Fruit fly (Drosophila melanogaster) whole organism: ENCODE measurements around the gene Liprin-beta.

ENCODE experiments used
- CG8478 ChIP-seq: fragments of >200 bp; optimal IDR thresholded peaks from 2 replicates; lab custom pipeline; 2018; ENCODE audit warnings: inconsistent platforms
- Dll ChIP-seq: fragments of >200 bp; optimal IDR thresholded peaks from 2 replicates; lab custom pipeline; 2017
- EcR ChIP-seq, 2 experiments: fragments of >200 bp; optimal IDR thresholded peaks; 2 replicates each; lab custom pipeline; 2017; ENCODE audit warnings: missing biosample characterization in 2 of 2, missing genetic modification characterization in 2 of 2, missing genetic modification reagents in 2 of 2
- pan ChIP-seq: fragments of >200 bp; optimal IDR thresholded peaks from 2 replicates; lab custom pipeline; 2017
- psq ChIP-seq: fragments of >200 bp; optimal IDR thresholded peaks from 2 replicates; lab custom pipeline; 2017
- usp ChIP-seq: fragments of >200 bp; optimal IDR thresholded peaks from 2 replicates; lab custom pipeline; 2017; ENCODE audit warnings: missing biosample characterization, missing genetic modification characterization, mixed read lengths

The Liprin-beta gene

DNA sequence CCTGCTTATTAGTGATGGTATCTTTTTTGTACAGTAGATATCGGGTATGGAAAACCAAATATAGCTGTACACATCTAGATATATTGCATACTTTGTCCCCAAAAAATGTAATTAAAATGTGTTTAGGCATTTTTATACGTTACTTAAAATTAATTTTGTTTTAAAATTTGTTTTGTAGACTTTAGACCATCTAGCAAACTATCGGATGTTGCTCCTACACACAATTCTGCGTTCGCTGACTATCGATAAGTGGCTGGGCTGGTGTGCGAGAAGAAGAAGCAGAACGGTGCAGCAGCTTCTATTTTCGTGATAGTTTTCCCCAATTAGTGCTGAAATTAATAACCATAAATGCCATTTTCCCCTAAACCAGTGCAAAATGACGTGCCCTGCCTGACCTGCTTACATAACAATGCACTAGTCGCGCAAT lies at the start of gene Liprin-beta, which contains the start of gene Vps36:
TSS of gene Liprin-beta (plus strand) at position 143 of the 427 bp plus-strand sequence.
TSS of gene Vps36 (minus strand) at position 1 of the 427 bp plus-strand sequence.
- no peak for TF ChIP-seq pan (lab: Kevin White, UChicago)
- no peak for TF ChIP-seq Dll
- TF ChIP-seq CG8478 = no peak

DNA sequence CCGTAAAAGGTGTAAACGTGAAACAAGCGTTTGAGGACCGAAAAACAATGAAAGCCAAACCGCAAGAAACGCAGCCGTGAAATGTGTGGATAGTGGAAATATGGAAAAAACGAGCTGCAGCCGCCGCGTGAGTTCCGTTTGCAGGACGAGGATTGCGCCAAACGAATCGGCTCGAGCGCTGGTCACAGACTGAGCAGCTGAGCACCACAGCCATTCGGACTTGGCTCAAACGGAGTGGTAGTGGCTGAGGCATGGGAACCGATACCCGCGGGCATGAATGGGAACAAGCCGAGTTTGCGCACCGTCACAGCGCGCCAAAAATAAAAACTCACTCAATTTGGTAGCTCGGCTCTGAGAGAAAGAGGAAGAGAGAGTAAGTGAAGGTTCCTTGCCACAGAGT lies 38.4 kb upstream of the Liprin-beta start, which contains the start of gene CG10089:
TSS of gene CG10089 (minus strand) at position 181 of the 400 bp plus-strand sequence.
- no peak for TF ChIP-seq usp
- no peak for TF ChIP-seq EcR (GFP tag; optimal IDR thresholded peaks at IDR 0.05; lab: Kevin White, UChicago)
- TF ChIP-seq pan (lab: Kevin White, UChicago) = no peak
- no peak for TF ChIP-seq Dll
- no peak for TF ChIP-seq CG8478
- no peak for TF ChIP-seq psq (lab: Kevin White, UChicago)

DNA sequence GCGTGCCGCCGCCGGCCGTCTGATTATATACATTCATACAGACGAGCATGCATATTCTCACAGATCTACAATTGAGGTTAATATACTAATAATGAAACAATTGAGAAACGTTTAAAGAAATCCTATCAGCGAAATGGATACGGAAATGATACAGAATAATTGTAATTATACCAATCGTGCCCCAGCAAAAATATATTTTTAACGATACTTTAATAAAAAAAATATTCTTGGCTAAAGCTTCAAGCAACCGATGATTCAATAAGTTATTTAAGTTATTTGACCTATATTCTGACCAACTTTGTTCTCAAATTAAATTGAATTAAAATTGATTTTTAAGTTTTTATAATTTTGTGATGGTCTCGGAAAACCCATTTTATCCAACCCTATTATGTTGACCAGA lies 37.0 kb upstream of the Liprin-beta start:
- TF ChIP-seq usp (no peak), psq (lab: Kevin White, UChicago) (no peak), pan (lab: Kevin White, UChicago) (no peak), EcR (GFP tag; optimal IDR thresholded peaks at IDR 0.05; lab: Kevin White, UChicago) (no peak), Dll (no peak), CG8478 (no peak)

DNA sequence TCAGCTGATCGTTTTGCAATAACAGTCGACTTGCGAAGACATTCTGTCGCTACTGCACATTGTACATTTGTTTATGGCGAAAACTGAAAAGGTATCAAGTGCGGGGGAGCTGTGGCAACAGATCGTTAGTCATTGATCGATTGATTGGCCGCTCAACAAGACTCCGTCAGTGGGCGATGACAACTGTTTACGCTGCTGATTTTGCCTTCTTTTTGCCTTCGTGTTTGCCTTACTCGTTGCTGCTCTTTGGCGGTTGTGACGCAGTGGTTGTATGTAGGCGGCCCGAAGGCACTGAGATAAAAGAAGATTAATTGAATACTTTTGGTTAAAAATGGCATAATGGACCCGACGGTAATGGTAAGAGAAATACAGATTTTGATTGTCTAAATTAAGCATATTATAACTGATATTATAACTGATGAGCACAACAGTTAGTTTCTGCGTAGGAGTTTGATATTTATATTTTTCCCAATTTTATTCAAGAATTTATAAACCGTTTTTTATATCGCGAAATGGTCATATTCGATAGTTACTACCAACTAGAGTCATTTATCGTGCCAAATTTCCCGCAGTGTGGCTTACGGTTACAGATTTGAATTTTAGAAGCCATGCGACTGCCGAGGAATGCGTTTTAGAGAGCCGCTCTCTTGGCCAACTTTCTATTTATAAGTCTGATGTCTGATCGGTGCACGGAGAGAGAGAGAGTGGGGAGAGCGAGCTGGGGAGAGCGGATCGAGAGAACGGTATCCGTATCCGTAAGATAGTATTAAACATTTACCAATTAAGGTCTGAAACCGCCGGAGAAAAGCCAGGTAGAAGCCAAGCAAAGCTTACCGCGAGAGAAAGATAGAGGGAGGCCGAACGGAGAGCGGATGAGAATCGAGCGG lies 36.2 kb upstream of the Liprin-beta start:
- TF ChIP-seq CG8478 (no peak), Dll (peak; percentile 100)

DNA sequence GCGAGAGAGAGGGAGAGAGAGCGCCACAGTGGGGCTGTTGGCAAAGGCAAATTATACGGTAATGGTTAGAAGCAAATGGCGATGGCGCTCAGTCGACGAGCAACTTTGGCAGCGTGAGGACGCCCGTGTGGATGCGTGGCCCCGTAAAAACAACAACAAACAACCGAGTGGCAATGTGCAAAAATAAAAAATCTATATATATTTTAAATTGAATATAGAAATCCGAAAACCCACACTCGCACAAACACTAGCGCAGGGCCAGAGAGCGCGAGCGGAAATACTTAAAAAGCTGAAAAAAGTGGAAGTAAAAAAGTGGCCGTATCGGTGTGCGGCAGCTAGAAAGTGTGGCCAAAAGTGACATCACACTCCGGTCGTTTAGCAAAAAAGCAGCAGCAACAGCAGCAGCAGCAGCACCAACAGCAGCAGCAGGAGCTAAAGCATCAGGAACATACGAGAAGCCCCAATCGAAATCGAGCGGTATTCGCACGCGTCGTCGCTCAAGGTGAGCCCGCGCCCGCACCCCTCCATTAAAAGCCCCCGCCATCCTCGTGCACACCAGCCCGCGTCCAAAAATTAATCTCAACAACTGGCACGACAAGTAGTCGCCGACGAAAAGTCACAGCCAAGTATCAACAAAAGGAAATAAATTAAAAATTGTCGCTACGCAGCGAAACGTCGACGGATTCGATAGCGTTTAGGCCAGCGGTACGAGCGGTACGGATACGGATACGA lies 35.4 kb upstream of the Liprin-beta start, which contains the start of gene stv:
TSS of gene stv (plus strand) at position 89 of the 732 bp plus-strand sequence.
- TF ChIP-seq pan (lab: Kevin White, UChicago) = no peak
- TF ChIP-seq CG8478 = no peak
- TF ChIP-seq Dll = no peak
- no peak for TF ChIP-seq psq (lab: Kevin White, UChicago)
- TF ChIP-seq EcR (GFP tag; optimal IDR thresholded peaks at IDR 0.05; lab: Kevin White, UChicago) = no peak
- no peak for TF ChIP-seq usp

DNA sequence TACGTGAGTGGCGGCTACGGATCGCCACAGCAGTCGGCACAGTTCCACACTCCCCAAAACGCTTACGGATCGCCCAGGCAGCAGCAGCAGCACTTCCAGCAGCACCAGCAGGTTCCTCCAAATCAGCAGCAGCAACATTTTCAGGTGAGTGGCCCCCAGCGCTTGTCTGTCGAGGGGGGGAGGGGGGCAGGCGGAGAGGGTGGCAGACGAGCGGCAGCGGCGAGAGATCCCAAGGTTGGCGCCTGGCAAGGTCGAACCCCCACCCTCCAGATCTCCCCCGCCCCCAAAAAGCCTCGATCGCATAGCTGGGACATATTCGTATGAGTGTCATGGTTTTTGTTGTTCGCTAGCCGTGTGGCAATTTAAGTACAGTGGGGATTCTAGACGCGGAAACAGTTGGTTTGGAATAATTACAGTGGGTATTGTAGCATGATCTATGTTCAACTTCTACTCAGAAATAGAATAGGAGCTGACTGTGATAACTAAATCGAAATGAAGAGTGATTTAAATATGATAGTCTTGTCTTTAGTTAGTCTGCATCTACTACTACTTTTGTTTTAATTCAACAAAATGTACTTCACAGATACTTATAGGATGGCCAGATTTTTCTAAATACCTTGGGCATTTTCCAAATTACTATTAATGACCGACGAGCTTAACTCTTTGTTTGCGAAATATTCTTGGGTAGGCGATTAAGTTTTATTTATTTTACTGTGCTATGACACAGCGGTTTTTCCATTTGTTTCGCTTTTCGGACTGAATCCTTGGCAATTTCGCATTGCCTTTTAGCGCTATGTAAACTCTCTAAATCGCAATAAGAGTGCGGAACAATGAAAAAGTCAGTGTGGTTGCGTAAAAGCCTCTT lies 34.5 kb upstream of the Liprin-beta start:
- TF ChIP-seq usp (no peak), psq (lab: Kevin White, UChicago) (no peak), pan (lab: Kevin White, UChicago) (no peak), CG8478 (no peak), Dll (no peak), EcR (GFP tag; optimal IDR thresholded peaks at IDR 0.05; lab: Kevin White, UChicago) (no peak)

DNA sequence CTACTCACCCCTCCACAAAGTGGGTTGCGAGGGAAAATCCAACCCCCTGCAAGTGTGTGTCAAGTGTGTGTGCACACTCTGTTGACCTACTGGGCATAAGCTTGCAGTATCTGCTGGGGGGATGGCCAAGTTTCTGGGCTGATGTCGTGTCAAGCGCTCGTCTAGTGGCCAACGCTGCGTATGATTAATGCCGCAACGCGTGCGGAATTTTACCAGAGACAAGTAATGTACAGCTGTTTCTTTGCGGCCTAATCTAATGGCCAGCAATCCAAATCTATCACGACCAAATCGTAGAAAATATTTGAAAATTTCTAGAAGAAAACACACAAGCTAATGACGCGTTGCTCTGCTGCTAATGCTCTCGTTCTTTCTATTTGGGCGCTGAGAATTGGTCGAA lies 33.9 kb upstream of the Liprin-beta start:
- TF ChIP-seq Dll (no peak), psq (lab: Kevin White, UChicago) (no peak), usp (no peak), pan (lab: Kevin White, UChicago) (no peak), CG8478 (no peak), EcR (GFP tag; optimal IDR thresholded peaks at IDR 0.05; lab: Kevin White, UChicago) (no peak)

DNA sequence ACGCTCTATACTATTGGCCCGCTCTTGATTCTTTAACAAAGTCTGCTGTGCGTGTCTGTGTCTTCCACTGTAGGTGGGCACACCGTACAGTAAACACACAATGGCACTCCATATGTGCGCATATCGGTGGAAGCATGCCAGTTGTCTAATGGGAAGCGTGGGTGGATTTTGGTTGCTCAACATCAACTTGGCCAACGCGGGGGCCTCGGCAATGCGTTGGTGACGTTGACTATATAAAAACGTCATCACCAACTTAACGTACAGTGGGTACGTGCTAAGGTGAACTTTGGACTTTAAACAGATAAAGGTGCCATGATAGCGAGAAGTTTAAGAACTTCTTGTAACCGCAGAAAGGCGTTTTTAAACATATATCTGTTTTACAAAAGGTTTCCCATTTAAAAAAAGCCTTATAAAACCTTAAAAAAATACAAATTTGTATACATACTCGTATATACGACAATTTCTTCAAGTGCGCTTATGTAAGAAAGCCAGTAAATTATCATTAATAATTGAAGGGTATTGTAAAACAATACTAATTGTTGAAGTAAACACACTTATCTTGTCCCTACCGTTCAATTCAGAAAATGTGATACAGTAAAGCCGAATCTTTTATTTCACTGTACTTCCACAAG lies 33.3 kb upstream of the Liprin-beta start:
- TF ChIP-seq Dll (no peak), EcR (GFP tag; optimal IDR thresholded peaks at IDR 0.05; lab: Kevin White, UChicago) (no peak), CG8478 (no peak), psq (lab: Kevin White, UChicago) (no peak), pan (lab: Kevin White, UChicago) (no peak), usp (no peak)

DNA sequence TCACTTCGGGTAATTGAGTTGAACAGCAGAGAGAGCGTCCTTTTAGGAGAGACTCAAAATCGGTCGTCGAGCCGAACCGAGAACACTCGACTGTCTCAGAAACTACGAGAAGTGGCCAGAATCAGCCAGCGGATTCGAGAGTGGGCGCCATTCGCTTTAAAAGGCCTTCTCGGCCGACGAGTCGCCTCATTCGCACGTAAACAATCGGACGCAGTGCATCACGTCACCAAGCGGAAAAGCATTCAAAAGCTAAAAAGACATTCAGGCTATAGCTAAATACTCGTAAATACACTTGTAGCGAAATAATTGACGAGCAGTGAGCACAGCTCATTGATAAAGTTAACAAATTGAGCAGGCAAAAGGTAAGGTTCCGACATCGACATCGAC lies 32.8 kb upstream of the Liprin-beta start:
- TF ChIP-seq psq (lab: Kevin White, UChicago) (no peak), Dll (peak; percentile 25)

DNA sequence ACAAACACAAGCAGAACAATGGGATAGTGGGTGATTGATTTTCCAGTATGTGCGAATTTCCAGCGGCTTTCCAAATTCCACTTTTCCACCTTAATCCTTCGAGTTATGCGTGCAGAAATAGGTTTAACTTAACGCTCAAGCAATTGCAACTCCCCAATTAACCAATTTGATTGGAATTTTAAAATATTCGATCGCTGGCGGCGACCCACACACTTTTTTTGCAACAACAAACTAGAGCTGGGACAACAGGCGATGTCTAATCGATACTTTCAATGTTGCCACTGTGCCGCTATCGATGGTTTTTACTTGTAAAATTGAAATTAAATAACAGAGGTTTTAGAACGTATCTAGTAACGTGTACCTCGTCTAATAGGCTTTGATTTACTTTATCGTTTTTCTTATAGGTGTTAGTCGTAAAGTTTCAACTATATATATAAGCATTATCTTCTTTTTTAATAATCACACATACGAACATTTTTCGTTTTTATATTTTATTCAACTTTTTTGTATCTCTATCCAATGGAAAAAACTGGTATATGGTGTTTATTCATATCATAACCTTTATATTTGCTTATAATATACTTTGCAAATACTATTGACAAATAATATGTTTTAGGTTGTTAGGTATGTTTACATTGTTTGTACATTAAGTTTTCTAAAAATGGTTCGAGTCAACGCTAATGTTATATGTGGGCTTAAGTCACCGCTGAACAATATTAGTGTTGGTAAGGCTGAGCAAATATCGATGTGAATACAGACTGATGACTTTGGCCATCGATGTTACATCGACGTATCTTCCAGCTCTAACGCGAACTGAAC lies 26.8 kb upstream of the Liprin-beta start, which contains the start of the genes Abp1 and Tgi:
TSS of gene Abp1 (minus strand) at position 240 of the 819 bp plus-strand sequence.
TSS of gene Tgi (plus strand) at position 757 of the 819 bp plus-strand sequence.
- TF ChIP-seq usp (no peak), EcR (GFP tag; optimal IDR thresholded peaks at IDR 0.05; lab: Kevin White, UChicago) (no peak), Dll (no peak), psq (lab: Kevin White, UChicago) (no peak), CG8478 (no peak), pan (lab: Kevin White, UChicago) (no peak)
